Worm (Caenorhabditis elegans) whole organism, L3 larva: Measurements from ENCODE around the gene F53F1.3.

ENCODE experiments used
- R02D3.7 ChIP-seq: fragments of 150-350 bp; optimal IDR thresholded peaks from 2 replicates; lab custom pipeline; 2014; ENCODE audit warnings: missing biosample characterization, missing genetic modification characterization
- ceh-82 ChIP-seq: fragments of 150-350 bp; optimal IDR thresholded peaks from 2 replicates; lab custom pipeline; 2014; ENCODE audit warnings: missing biosample characterization, missing genetic modification characterization
- hmg-11 ChIP-seq: sonication (generic microtip); optimal IDR thresholded peaks from 2 replicates; lab custom pipeline; 2016; ENCODE audit warnings: missing genetic modification characterization, missing compliant biosample characterization
- mdl-1 ChIP-seq: fragments of 150-350 bp; optimal IDR thresholded peaks from 2 replicates; lab custom pipeline; 2014; ENCODE audit warnings: missing biosample characterization, missing genetic modification characterization
- nfya-1 ChIP-seq: sonication (generic microtip); optimal IDR thresholded peaks from 2 replicates; lab custom pipeline; 2017; ENCODE audit warnings: missing genetic modification characterization, mild to moderate bottlenecking, missing compliant biosample characterization, antibody characterized with exemption, moderate library complexity; ENCODE audit not compliant: insufficient read depth
- nhr-237 ChIP-seq: fragments of 150-350 bp; optimal IDR thresholded peaks from 2 replicates; lab custom pipeline; 2014; ENCODE audit warnings: missing biosample characterization, missing genetic modification characterization
- nhr-25 ChIP-seq: sonication (generic microtip); optimal IDR thresholded peaks from 2 replicates; lab custom pipeline; 2017; ENCODE audit warnings: missing biosample characterization, missing genetic modification characterization
- nhr-28 ChIP-seq: fragments of 150-350 bp; optimal IDR thresholded peaks from 2 replicates; lab custom pipeline; 2014; ENCODE audit warnings: missing biosample characterization, missing genetic modification characterization
- nhr-76 ChIP-seq: fragments of 150-350 bp; sonication (generic microtip); optimal IDR thresholded peaks from 5 replicates; lab custom pipeline; 2014; ENCODE audit warnings: missing biosample characterization, missing genetic modification characterization
- pha-4 ChIP-seq: fragments of 150-350 bp; optimal IDR thresholded peaks from 2 replicates; lab custom pipeline; 2014; ENCODE audit warnings: missing biosample characterization, missing genetic modification reagents, missing genetic modification characterization
- pqm-1 ChIP-seq: fragments of 150-350 bp; optimal IDR thresholded peaks from 2 replicates; lab custom pipeline; 2017; ENCODE audit warnings: missing biosample characterization, missing genetic modification characterization, inconsistent platforms
- unc-39 ChIP-seq: sonication (generic microtip); optimal IDR thresholded peaks from 4 replicates; lab custom pipeline; 2017; ENCODE audit warnings: missing biosample characterization, missing genetic modification characterization

ce11 chrV:13432364-13432763, 24.3 kb downstream of the F53F1.3 start, which contains the start of gene srd-17:
- no peak for TF ChIP-seq mdl-1 (tag; lab: Kevin White, UChicago)
- no peak for TF ChIP-seq ceh-82 (tag; lab: Kevin White, UChicago)
- no peak for TF ChIP-seq R02D3.7 (tag; lab: Kevin White, UChicago)
- TF ChIP-seq nhr-237 (tag; lab: Kevin White, UChicago), result no peak
- no peak for TF ChIP-seq nhr-28 (tag; lab: Kevin White, UChicago)
- no peak for TF ChIP-seq pqm-1
- TF ChIP-seq nhr-76 (tag; lab: Kevin White, UChicago), result no peak
- TF ChIP-seq nhr-25, result no peak
- TF ChIP-seq hmg-11 (tag; lab: Kevin White, UChicago), result no peak
- no peak for TF ChIP-seq unc-39 (tag; lab: Kevin White, UChicago)
- TF ChIP-seq nfya-1 (tag; lab: Kevin White, UChicago), result no peak
- TF ChIP-seq pha-4 (tag; lab: Kevin White, UChicago), result no peak
